Fruit fly (Drosophila melanogaster): Measurements from ENCODE around the gene CG43924.
"Not testable (repeated sequence)": the region's sequence is repeated elsewhere in the genome, so short reads cannot be mapped to it uniquely, and the experiment has no call there.

Gene CG43924

DNA sequence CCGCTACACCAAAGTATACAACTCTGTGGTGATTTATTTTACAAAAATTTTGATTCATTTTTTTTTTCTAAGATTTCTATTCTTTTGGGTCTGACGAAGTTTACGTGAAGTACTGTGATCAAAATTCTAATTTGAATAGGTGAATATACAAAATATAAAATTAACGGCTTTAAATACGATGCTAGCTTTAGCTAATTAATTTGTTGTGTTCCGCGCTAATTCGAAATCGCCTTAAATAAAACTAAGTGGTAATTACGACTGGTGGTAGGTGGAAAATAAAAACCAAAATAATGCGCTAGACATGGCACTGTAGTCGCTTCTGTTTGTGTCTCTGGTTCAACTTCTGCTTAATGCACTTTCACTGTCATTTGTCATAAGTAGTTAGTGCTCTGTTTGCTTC lies at the start of gene CG43924:
TSS of gene CG43924 (minus strand) at position 101 of the 400 bp plus-strand sequence.
- not testable (repeated sequence) for TF ChIP-seq CG17801 (GFP tag; optimal IDR thresholded peaks at IDR 0.05; ENCODE audit: partially characterized antibody)

dm6 chr2L:15760666-15761065 lies 49.8 kb upstream of the CG43924 start:
- TF ChIP-seq CG17801 (GFP tag; optimal IDR thresholded peaks at IDR 0.05; ENCODE audit: partially characterized antibody), result no peak

DNA sequence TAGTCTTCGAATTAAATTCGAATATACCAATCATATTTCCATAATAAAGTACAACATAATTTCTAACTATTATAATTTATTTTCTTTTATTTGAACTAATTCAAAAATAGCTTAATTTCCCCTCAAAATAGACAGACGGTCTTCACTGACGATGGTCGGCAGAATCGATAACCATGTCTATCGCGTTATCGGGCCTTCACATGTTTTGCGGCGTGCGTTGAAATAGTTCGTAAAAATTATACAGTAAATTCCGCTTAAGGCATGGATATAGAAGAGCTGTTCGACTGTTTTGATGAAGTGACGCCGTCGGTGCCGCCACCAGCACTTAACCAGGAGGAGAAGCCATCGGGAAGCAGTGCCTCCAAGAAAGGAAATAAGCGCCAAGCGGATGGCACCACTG lies 41.2 kb upstream of the CG43924 start, which contains the start of gene Mtr4:
TSS of gene Mtr4 (plus strand) at position 168 of the 400 bp plus-strand sequence.
- no peak for TF ChIP-seq CG17801 (GFP tag; optimal IDR thresholded peaks at IDR 0.05; ENCODE audit: partially characterized antibody)

dm6 chr2L:15751259-15751555 lies 40.3 kb upstream of the CG43924 start:
- TF ChIP-seq CG17801 (GFP tag; optimal IDR thresholded peaks at IDR 0.05; ENCODE audit: partially characterized antibody), result no peak

DNA sequence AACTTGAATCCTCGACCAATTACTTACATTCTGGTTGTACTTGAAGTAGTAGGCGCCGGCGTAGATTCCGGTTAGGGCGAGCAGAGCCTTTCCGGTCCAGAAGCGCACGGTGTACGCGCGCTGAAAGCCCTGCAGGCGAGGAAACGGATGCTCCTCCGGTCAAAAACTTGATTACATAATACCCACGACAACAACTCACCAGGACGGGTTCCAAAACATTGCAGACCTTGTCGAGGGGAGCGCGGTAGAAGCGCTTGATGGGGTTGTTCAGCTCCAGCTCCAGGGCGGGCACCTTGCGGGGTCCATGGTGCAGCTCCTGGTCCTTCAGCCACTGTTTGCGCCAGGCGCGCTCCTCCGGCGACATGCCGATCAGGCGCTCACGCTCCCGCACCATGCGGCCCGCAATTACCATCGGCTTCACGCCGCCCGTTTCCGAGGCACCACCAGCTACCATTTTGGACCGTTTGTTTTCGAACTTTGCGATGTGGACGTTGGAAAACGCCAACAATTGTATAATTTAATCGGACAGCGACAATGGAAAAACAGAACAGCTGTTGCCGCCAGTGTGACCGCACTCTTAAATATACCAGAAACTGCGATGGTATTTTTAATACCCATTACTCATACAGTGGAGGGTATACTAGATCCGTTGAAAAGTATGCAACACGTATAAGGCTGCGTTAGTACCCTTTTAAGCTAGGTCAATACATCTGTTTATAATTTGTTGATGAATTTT lies 39.8 kb upstream of the CG43924 start, which contains the start of gene ND-B17:
TSS of gene ND-B17 (minus strand) at position 556 of the 736 bp plus-strand sequence.
- no peak for TF ChIP-seq CG17801 (GFP tag; optimal IDR thresholded peaks at IDR 0.05; ENCODE audit: partially characterized antibody)

- TF ChIP-seq CG17801 (GFP tag; optimal IDR thresholded peaks at IDR 0.05; ENCODE audit: partially characterized antibody), result peak; percentile 50
Measured at dm6 chr2L:15749313-15749712, 38.4 kb upstream of the CG43924 start.

dm6 chr2L:15748261-15748553 lies 37.3 kb upstream of the CG43924 start:
- no peak for TF ChIP-seq CG17801 (GFP tag; optimal IDR thresholded peaks at IDR 0.05; ENCODE audit: partially characterized antibody)

DNA sequence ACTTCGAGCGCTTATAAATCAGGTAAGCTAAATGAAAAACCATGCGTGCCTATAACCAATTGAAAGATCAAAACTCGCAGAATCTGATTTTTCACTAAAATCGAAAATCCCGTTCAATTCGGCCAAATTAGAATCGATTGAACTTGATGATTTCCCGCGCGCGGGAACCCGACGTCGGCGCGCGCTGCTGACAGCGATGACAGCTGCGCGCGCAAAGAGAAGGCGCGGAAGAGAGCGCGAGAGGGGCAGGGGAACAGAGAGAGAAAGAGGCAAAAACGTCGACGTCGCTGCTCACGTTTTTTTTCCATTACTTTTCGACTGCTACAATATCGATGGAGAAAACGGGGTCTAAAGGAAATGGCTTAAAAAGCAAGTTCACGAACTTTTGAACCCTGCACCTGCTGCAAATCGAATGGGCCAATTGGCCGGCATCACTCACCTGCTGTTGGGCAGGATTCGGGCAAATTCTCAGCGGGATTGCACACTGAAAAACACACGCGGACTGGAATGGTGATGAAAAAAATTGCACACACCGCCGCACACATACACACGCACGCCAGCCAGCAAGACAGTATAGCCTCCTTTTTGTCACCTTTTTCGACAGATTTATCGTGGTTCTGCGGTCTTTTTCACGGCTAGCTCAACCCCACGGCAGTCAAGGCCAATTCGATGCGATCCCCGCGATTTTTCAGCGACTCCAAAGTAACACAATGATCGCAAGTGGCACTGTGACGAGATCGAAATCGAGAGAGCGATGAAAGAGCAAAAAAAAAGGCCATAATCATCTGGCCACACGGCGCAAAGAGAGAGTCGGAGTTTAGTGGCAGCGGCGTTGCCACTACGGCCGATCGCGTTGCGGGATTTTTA lies 36.7 kb upstream of the CG43924 start, which contains the start of gene CycE:
TSS of gene CycE (minus strand) at position 757 of the 867 bp plus-strand sequence.
- TF ChIP-seq CG17801 (GFP tag; optimal IDR thresholded peaks at IDR 0.05; ENCODE audit: partially characterized antibody), result no peak

DNA sequence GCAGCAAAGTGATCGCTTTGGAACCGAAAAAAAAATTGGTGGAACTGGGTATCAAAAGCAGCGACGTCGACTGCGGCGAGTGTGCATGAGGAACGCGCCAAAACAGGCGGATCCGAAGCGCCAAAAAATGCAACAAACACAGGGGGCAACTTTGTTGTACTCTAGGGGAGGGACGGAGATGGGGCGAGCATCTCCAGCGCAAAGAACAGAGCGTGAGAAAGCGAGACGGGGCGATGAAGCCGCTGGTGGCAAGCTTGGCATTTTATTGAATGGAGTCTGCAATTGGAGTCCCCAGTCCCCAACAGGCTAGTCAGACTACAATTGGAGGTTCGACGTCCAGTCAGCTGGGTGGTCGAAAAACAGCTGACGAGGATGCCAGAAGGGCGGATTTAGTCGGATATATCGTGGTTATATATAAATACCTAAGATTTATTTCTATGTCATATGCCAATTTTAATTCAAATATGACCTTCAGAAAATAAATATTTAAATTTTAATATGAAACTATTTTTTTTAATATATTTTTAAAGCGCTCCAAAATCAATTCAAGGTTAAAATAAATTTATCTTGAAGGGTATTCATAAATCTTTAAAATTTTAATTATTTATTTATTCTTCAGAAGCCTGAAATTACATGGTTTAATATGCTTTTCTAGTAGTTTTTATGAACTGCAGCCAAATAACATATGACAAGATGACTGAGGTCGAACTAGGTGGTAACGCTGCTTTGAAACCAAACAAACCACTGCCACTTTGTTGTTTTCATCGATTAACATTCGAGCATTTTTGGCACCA lies 35.9 kb upstream of the CG43924 start:
- peak; percentile 84 for TF ChIP-seq CG17801 (GFP tag; optimal IDR thresholded peaks at IDR 0.05; ENCODE audit: partially characterized antibody)

DNA sequence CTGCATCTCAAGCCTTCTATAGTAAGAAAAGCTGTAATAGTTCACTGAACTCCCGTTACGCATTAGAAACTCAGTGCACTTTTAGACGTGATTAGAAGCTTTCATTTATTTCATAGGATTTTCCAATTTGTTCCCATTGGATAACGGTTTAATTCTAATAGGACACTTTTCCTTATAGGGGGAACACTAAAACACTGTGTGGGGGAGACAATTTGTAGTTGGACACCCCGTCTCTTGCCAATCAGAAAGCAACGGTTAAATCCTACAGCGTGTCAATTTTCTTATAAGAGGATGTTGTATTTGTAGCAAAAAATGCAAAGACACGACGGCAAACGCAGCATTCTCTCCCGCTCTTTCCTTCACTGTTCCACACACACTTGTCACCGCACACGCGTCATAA lies 35.1 kb upstream of the CG43924 start:
- no peak for TF ChIP-seq CG17801 (GFP tag; optimal IDR thresholded peaks at IDR 0.05; ENCODE audit: partially characterized antibody)

- peak; percentile 52 for TF ChIP-seq CG17801 (GFP tag; optimal IDR thresholded peaks at IDR 0.05; ENCODE audit: partially characterized antibody)
Measured at dm6 chr2L:15745036-15745854, 34.3 kb upstream of the CG43924 start.

DNA sequence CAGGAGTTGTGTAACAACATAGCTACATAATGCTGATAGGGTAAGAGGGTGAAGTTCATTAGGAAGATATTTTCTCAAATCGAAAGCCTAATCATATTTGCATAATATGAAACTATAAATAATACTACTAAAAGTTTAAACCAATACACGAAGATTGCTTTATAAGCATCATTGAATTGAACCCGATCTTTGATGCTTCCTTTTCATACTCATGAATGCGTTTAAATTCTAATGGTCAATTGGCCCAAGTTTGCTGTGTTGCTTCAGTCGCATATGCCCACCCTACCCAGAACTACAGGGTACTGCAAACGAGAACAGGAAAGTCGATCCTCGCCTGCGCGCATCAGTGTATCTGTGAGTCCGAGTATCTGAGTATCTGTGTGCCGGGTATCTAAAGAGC lies 32.7 kb upstream of the CG43924 start:
- no peak for TF ChIP-seq CG17801 (GFP tag; optimal IDR thresholded peaks at IDR 0.05; ENCODE audit: partially characterized antibody)

DNA sequence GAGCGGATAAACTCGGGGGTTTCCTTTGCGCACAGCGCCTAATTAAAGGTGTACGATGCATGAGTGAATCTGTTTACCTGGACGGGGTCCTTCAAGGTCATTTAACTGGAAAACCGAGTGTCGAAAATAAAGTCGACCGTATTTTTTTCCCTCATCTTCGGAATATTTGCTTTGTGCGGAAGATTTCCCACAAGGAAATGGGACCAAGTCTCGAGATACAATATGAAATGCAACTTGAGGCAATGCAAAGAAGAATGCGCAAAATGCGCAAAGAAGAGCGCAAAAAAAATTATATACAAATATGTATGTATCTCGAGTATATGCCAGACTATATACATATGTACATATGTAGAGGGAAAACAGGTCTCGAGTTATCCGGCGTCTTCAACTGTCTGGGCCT lies 32.1 kb upstream of the CG43924 start:
- no peak for TF ChIP-seq CG17801 (GFP tag; optimal IDR thresholded peaks at IDR 0.05; ENCODE audit: partially characterized antibody)

DNA sequence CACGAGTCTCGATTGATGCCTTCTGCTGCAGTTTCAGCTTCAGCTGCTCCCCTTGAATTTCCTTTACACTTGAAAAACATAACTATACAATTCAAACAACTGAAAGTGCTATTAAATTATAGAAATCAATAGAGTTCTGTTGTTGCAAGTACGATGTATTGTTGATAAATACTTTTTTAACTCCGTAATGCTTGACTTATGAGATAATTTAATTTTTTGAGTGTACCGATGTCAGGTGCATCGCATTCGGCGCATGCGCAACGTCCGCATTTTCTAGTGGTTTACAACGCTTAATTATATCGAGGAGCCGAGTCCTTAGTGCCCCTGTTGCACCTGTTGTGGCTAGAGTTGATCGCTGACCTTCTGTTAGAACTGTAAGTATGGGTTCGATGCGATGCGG lies 30.5 kb upstream of the CG43924 start:
- TF ChIP-seq CG17801 (GFP tag; optimal IDR thresholded peaks at IDR 0.05; ENCODE audit: partially characterized antibody), result no peak

DNA sequence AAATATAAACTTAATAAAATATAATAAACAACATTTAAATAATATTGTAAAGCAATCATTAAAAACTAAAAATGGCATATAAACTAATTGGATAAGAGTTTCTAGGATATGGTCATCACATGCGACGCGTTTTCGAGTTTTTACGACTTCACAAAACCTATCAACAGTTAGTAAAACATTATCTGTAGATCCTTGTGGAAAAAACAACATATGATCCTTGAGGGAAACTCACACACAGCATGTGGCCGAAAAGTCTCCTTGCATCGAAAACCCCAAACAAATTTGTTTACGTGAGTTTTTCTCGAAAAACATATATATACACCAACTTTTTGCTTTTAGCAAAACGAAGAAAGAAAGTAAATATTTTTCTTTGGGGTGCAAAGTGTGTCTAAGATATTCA lies 30.0 kb upstream of the CG43924 start:
- no peak for TF ChIP-seq CG17801 (GFP tag; optimal IDR thresholded peaks at IDR 0.05; ENCODE audit: partially characterized antibody)
